Worm (Caenorhabditis elegans) whole organism, L3 larva: ENCODE results near the gene lgc-42.

Experiments
- R02D3.7 ChIP-seq: fragments of 150-350 bp; optimal IDR thresholded peaks from 2 replicates; lab custom pipeline; 2014; ENCODE audit warnings: missing biosample characterization, missing genetic modification characterization
- ZK546.5 ChIP-seq: sonication (generic microtip); optimal IDR thresholded peaks from 2 replicates; lab custom pipeline; 2017; ENCODE audit warnings: missing biosample characterization, missing genetic modification characterization
- aly-2 ChIP-seq: fragments of 150-350 bp; optimal IDR thresholded peaks from 2 replicates; lab custom pipeline; 2014; ENCODE audit warnings: missing biosample characterization, missing genetic modification characterization
- ama-1 ChIP-seq: fragments of 150-350 bp; optimal IDR thresholded peaks from 2 replicates; lab custom pipeline; 2018
- jun-1 ChIP-seq: fragments of 150-350 bp; optimal IDR thresholded peaks from 2 replicates; lab custom pipeline; 2014; ENCODE audit warnings: missing biosample characterization, missing genetic modification reagents, missing genetic modification characterization
- lsy-12 ChIP-seq: sonication (generic microtip); optimal IDR thresholded peaks from 2 replicates; lab custom pipeline; 2016; ENCODE audit warnings: mild to moderate bottlenecking, missing genetic modification characterization, missing compliant biosample characterization
- mdl-1 ChIP-seq: fragments of 150-350 bp; optimal IDR thresholded peaks from 2 replicates; lab custom pipeline; 2014; ENCODE audit warnings: missing biosample characterization, missing genetic modification characterization
- nhr-11 ChIP-seq: fragments of 150-350 bp; optimal IDR thresholded peaks from 2 replicates; lab custom pipeline; 2014; ENCODE audit warnings: missing biosample characterization, missing genetic modification characterization
- nhr-12 ChIP-seq: fragments of 150-350 bp; optimal IDR thresholded peaks from 2 replicates; lab custom pipeline; 2014; ENCODE audit warnings: missing biosample characterization, missing genetic modification characterization
- nhr-237 ChIP-seq: fragments of 150-350 bp; optimal IDR thresholded peaks from 2 replicates; lab custom pipeline; 2014; ENCODE audit warnings: missing biosample characterization, missing genetic modification characterization
- pha-4 ChIP-seq: fragments of 150-350 bp; optimal IDR thresholded peaks from 2 replicates; lab custom pipeline; 2014; ENCODE audit warnings: missing biosample characterization, missing genetic modification reagents, missing genetic modification characterization
- tbx-2 ChIP-seq: sonication (generic microtip); optimal IDR thresholded peaks from 2 replicates; lab custom pipeline; 2016; ENCODE audit warnings: mild to moderate bottlenecking, missing genetic modification characterization, missing compliant biosample characterization
- unc-62 ChIP-seq: fragments of 150-350 bp; sonication (generic microtip); optimal IDR thresholded peaks from 4 replicates; lab custom pipeline; 2014; ENCODE audit warnings: missing biosample characterization, missing genetic modification reagents, missing genetic modification characterization

DNA sequence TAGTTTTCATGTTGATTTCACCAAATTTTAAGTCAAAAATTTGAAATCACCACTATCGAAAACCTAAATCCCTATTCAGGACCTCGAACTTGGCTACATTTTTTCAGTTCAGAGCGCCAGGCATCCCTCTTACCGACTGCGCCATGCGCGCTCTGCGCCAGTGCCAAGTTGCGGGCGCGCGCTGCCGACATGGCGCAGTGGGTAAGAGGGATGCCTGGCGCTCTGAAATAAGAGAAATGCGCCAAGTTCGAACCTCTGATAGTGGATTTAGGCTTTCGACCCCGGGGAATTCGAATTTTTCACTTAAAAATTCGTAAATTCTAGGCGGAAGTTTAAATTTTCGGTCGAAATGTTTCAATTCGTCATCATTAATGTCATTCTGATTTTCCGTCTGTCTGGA, 7.7 kb upstream of the lgc-42 start:
- TF ChIP-seq unc-62 (GFP tag; lab: Kevin White, UChicago) = no peak
- TF ChIP-seq nhr-12 (tag; lab: Kevin White, UChicago) = no peak
- TF ChIP-seq R02D3.7 (tag; lab: Kevin White, UChicago) = no peak
- no peak for TF ChIP-seq aly-2 (tag; lab: Kevin White, UChicago)
- TF ChIP-seq mdl-1 (tag; lab: Kevin White, UChicago) = no peak
- TF ChIP-seq jun-1 (tag; lab: Kevin White, UChicago) = no peak
- TF ChIP-seq pha-4 (tag; lab: Kevin White, UChicago) = no peak
- no peak for TF ChIP-seq ama-1 (lab: Kevin White, UChicago)
- no peak for TF ChIP-seq ZK546.5 (tag; lab: Kevin White, UChicago)
- TF ChIP-seq nhr-11 = no peak
- TF ChIP-seq tbx-2 (tag; lab: Kevin White, UChicago) = no peak
- no peak for TF ChIP-seq nhr-237 (tag; lab: Kevin White, UChicago)
- TF ChIP-seq lsy-12 (tag; lab: Kevin White, UChicago) = no peak
